Worm (Caenorhabditis elegans) whole organism, midembryonic: ENCODE measurements around the gene K09C4.7.

Experiments used
- T22C8.4 ChIP-seq: fragments of 200-800 bp; sonication (Bioruptor generic); IDR thresholded peaks from 2 replicates; pipeline ENCODE4 v1.3.6; 2022; ENCODE audit warnings: missing genetic modification characterization, missing compliant biosample characterization
- cog-1 ChIP-seq: sonication (generic microtip); optimal IDR thresholded peaks from 2 replicates; lab custom pipeline; 2016; ENCODE audit warnings: missing genetic modification characterization, missing compliant biosample characterization
- flt-1 ChIP-seq: fragments of 200-800 bp; sonication (Bioruptor generic); IDR thresholded peaks from 2 replicates; pipeline ENCODE4 v1.3.6; 2022; ENCODE audit warnings: missing genetic modification characterization, missing compliant biosample characterization
- klf-2 ChIP-seq: fragments of 200-800 bp; sonication (Bioruptor generic); conservative IDR thresholded peaks from 2 replicates; pipeline ENCODE4 v1.3.6; 2022; ENCODE audit warnings: missing genetic modification reagents, missing genetic modification characterization, missing compliant biosample characterization
- med-1 ChIP-seq: sonication (generic microtip); optimal IDR thresholded peaks from 2 replicates; lab custom pipeline; 2017; ENCODE audit warnings: missing genetic modification characterization, mild to moderate bottlenecking, missing compliant biosample characterization, antibody characterized with exemption, missing genetic modification reagents; ENCODE audit not compliant: insufficient read depth
- ref-1 ChIP-seq: fragments of 200-800 bp; sonication (Bioruptor generic); conservative IDR thresholded peaks from 2 replicates; pipeline ENCODE4 v1.3.6; 2022; ENCODE audit warnings: missing genetic modification reagents, missing genetic modification characterization, missing compliant biosample characterization
- tab-1 ChIP-seq: fragments of 200-800 bp; sonication (Bioruptor generic); IDR thresholded peaks from 2 replicates; pipeline ENCODE4 v1.3.6; 2022; ENCODE audit warnings: missing genetic modification characterization, missing compliant biosample characterization
- ztf-23 ChIP-seq: fragments of 200-800 bp; sonication (Bioruptor generic); IDR thresholded peaks from 2 replicates; pipeline ENCODE4 v1.3.6; 2022; ENCODE audit warnings: missing genetic modification reagents, missing genetic modification characterization, missing compliant biosample characterization
- ztf-29 ChIP-seq: fragments of 200-800 bp; sonication (Bioruptor generic); IDR thresholded peaks from 2 replicates; pipeline ENCODE4 v1.3.6; 2022; ENCODE audit warnings: missing genetic modification reagents, missing genetic modification characterization, missing compliant biosample characterization

K09C4.7 gene

DNA sequence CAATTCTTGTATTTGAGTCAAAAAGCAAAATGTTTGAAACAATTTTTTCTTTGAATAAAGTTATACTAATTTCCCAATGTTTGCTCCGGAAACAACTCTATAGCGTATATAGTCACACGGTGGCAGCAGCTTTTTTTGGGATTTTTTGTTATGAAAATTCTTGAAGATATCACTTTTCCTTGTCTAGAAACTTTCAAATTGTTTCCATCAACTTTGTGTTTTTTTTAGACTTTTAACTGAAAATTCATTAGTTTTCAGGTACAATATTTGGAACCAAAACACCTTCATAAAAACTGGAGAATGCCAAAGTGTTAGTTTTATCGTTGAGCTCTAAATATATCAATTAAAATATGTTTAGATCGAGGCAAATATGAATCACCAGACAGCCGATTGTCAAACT lies at the start of gene K09C4.7:
K09C4.7 (plus strand) TSS at position 301 of the 400 bp plus-strand sequence.
- TF ChIP-seq tab-1 (no peak), T22C8.4 (GFP tag; lab: Robert Waterston, UW) (no peak), ztf-29 (no peak), cog-1 (tag; lab: Kevin White, UChicago) (no peak), klf-2 (GFP tag; lab: Robert Waterston, UW) (no peak), ztf-23 (GFP tag; lab: Robert Waterston, UW) (no peak), ref-1 (no peak), flt-1 (GFP tag; lab: Robert Waterston, UW) (no peak), med-1 (GFP tag; lab: Kevin White, UChicago) (no peak)

DNA sequence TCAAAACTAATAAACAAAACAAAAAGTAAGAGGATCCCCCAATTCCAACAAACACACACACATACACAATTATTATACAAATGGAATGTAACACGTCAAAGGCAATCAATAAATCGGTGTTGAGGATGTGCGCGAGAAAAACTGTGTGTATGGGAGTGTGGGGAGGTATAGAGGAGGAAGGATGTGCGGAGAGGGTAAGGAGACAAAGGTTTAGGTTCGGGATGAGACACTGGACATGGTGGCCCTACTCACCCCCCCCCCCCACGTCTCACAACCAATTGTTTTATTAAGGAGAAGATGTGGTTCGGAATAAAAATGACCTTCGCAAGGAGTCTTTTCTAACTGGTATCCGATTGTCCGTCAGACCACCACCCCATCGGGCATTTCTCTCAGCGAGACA lies 49.5 kb upstream of the K09C4.7 start:
- TF ChIP-seq flt-1 (GFP tag; lab: Robert Waterston, UW) (no peak), T22C8.4 (GFP tag; lab: Robert Waterston, UW) (peak; percentile 19; the same call in 1 of the 2 replicates)

DNA sequence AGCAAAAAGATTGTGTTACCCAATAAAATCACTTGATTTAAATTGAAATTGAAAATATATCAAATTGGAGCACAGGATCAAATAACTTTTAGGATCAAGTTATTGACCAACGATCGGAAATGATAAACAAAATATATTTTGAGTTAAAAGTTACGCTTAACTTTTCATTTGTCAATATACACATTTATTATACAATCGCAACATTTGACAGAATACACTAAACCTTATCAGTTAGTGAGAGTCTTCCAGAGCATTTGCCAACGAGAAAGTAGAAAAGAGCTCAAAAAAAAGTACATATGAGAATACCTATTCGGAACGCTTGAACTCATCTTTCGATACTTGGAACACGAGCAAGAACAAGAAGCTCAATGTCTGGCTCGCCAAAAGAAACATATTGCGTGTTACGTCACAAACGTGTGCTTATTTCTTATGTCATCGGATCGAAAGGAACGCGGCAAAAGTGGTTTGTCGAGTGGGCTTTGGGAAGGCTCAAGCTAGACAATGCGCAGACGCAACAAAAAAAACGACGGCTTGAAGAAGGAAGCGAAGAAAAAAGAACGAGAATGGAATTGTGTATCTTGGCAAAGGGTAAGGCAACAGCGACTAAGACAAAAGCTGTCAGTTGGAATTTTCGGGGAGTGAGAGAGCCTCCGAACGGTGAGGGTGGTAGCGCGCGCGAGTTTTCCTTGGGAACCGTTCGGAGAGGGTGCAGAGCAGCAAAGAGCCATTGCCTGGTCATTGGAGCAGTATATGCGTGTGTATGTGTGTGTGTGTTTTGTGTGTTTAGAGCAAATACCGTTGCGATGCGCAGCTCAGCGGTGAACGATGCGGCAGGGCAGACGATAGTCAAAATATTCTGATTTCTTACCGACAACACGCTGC lies 46.1 kb upstream of the K09C4.7 start:
- TF ChIP-seq T22C8.4 (GFP tag; lab: Robert Waterston, UW) (no peak), ref-1 (no peak), med-1 (GFP tag; lab: Kevin White, UChicago) (no peak), ztf-23 (GFP tag; lab: Robert Waterston, UW) (no peak), ztf-29 (no peak), flt-1 (GFP tag; lab: Robert Waterston, UW) (no peak), cog-1 (tag; lab: Kevin White, UChicago) (no peak), tab-1 (no peak), klf-2 (GFP tag; lab: Robert Waterston, UW) (no peak)

DNA sequence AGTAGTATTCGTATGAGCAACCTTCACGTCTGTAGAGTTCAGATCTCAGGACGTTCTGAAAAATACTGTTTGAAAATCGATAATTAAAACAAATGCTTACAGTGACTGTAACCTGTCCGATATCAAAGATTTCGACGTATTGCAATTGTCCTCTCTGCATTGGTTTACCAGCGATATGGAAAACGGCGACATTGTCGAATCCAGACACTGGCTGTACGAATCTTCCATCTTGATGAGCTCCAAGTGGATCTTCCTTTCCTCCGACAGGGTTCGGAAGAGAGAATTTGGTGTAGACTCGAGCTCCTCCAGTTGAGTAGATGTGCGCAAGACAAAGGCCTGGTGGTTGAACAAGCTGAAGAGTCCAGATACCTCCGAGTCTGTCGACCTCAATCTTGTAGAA lies 44.0 kb upstream of the K09C4.7 start:
- TF ChIP-seq cog-1 (tag; lab: Kevin White, UChicago) (no peak), med-1 (GFP tag; lab: Kevin White, UChicago) (no peak), ztf-23 (GFP tag; lab: Robert Waterston, UW) (no peak), klf-2 (GFP tag; lab: Robert Waterston, UW) (no peak), T22C8.4 (GFP tag; lab: Robert Waterston, UW) (no peak), tab-1 (no peak), ztf-29 (no peak), ref-1 (no peak), flt-1 (GFP tag; lab: Robert Waterston, UW) (no peak)

DNA sequence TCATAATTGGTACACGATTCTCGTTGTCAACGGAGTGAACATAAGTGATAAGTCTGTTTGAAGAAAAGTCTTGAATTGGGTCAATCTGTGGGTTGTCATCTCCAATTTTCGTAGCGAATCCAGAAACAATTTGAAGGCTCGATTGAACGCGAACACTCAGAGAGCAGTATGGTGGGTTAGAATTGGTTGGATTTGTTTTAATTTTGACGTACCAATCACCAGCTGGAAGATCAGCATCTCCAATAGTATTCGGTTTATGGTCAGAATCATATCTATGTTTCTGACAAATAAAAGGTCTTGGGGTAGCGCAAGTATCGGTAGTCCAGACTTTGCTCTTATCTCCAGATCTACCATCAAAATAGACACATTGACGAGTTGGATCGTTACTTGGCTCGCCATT lies 42.1 kb upstream of the K09C4.7 start:
- TF ChIP-seq ztf-29 (no peak), cog-1 (tag; lab: Kevin White, UChicago) (no peak), klf-2 (GFP tag; lab: Robert Waterston, UW) (no peak), flt-1 (GFP tag; lab: Robert Waterston, UW) (no peak), T22C8.4 (GFP tag; lab: Robert Waterston, UW) (no peak), tab-1 (no peak), ref-1 (no peak), med-1 (GFP tag; lab: Kevin White, UChicago) (no peak), ztf-23 (GFP tag; lab: Robert Waterston, UW) (no peak)

DNA sequence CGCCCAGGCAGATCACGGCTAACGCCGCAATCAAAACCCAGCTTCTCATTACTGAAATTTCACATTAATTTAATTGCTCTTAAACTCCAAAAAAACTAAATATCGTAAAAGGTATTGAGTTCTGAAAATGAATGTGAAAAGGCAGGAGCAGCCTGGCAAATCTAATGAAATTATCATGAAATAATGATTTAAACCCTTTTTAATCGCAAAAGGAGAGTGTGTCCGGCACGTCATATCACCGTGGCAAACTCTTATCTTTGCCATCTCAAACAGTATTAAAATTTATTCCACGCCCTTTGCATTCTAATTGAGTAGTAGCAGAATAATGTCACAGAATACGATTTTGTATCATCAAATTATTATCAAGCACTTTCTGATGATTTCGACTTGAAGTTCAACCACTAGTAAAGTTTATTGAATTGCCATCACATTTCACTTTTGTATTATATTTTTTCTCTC lies 37.3 kb upstream of the K09C4.7 start, which contains the start of gene F28B4.3:
F28B4.3 (minus strand) TSS at position 51 of the 459 bp plus-strand sequence.
- TF ChIP-seq klf-2 (GFP tag; lab: Robert Waterston, UW) (no peak), flt-1 (GFP tag; lab: Robert Waterston, UW) (no peak), cog-1 (tag; lab: Kevin White, UChicago) (no peak), ztf-29 (no peak), tab-1 (no peak), ref-1 (no peak), med-1 (GFP tag; lab: Kevin White, UChicago) (no peak), T22C8.4 (GFP tag; lab: Robert Waterston, UW) (no peak), ztf-23 (GFP tag; lab: Robert Waterston, UW) (no peak)

DNA sequence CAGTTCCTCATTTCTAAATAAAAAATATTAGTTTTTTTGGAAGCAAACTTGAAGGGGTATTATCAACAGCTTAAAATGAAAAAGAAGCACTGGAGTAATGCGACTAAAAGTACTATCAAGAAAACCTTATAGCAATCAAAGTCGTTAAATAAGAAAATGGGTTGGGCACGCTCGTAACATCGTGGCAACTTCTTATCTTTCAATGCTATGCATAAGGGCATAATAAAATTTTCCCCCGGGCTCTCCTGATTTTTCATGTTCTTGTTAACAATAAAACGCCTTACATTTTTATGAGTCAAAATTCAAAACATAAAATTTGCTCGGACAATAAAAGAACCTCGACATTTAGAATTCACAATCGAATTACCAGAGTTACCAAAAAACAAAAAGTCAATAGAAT lies 29.1 kb upstream of the K09C4.7 start, which contains the start of gene irg-7:
irg-7 (minus strand) TSS at position 23 of the 400 bp plus-strand sequence.
- TF ChIP-seq cog-1 (tag; lab: Kevin White, UChicago) (no peak), ref-1 (no peak), med-1 (GFP tag; lab: Kevin White, UChicago) (no peak), flt-1 (GFP tag; lab: Robert Waterston, UW) (no peak), ztf-23 (GFP tag; lab: Robert Waterston, UW) (no peak), tab-1 (no peak)

DNA sequence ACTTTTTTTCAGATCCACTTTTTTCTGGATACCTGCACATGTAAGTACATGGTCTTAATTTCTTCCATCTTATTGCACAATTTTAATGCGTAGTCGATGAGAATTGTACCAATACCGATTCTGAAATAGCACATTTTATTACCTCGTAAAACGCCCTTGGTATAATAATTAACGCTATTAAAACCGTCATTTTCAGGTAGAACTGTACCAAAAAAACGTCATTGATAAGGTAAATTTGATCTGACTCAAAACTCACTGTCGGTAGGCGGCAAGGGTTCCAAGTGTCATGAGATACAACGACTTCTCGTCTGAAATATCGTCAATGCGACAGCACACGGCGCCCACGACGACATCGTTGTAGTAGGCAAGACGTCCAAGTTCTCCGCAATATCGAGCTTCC lies 28.3 kb upstream of the K09C4.7 start:
- TF ChIP-seq ztf-23 (GFP tag; lab: Robert Waterston, UW) (no peak), flt-1 (GFP tag; lab: Robert Waterston, UW) (no peak), ref-1 (no peak), ztf-29 (no peak), med-1 (GFP tag; lab: Kevin White, UChicago) (no peak), cog-1 (tag; lab: Kevin White, UChicago) (no peak), tab-1 (no peak), T22C8.4 (GFP tag; lab: Robert Waterston, UW) (no peak), klf-2 (GFP tag; lab: Robert Waterston, UW) (no peak)

DNA sequence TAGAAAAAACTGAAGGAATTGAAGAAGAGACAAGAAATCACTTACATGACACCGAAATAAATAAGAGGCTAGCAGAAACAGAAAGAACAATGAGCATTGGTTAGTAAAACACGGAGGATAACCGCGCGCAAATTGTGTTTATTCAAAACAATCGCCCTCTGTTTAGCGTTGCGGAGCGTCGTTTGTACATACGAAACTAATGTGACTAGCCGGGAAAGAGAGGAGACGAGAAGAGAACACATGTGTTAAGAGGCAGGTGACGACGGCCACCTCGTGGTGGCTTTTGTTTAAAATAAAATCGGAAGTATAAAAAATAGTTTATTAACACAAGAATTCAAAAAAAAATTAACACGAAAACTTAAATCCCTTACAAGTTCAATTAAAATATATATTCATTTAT lies 26.9 kb upstream of the K09C4.7 start, which contains the start of gene F40F4.7:
F40F4.7 (minus strand) TSS at position 122 of the 400 bp plus-strand sequence.
- TF ChIP-seq T22C8.4 (GFP tag; lab: Robert Waterston, UW) (no peak), cog-1 (tag; lab: Kevin White, UChicago) (peak; percentile 41)
